Fruit fly (Drosophila melanogaster): ENCODE data around the gene Taf9.

The Taf9 gene

DNA sequence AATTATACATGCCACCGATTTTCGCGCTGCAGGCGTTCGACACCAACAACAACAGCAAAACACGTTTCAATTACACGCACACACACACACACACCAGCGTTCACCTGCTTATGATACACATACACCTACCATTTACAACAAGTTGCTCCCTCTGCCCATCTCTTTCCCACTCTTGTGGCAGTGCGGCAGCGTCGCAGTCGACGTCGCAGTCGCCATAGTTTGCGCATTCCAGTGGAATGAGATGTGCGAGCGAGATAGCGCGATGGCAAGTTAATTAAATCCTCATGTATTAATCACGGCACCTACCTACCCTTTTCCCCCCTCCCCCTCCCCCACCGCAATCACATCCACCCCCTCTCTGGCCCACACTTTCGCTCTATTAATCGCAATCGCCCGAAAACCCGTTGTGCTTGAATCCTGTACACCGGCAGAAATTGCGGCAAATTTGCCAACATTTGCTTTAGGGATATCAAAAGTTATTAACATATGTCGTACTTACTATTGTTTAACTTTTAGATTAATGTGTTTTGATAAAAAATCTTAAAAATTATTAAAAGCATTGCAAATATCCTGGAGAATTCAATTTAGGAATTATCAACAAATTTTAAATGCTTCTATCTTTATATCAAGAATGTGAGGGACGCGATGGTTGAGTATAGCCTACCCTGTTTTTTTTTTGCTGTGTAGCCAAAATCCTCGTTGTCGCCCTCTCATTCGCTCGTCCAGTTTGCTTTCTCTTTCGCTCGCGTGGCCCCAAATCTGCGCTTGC lies 39.4 kb upstream of the Taf9 start (continued):
- TF ChIP-seq CG8944 (GFP tag; optimal IDR thresholded peaks at IDR 0.05), result no peak
- no peak for TF ChIP-seq CG11723 (GFP tag; optimal IDR thresholded peaks at IDR 0.05)
- TF ChIP-seq usp (GFP tag; optimal IDR thresholded peaks at IDR 0.05), result no peak
- no peak for TF ChIP-seq B-H2 (GFP tag; optimal IDR thresholded peaks at IDR 0.05)
- no peak for TF ChIP-seq pzg (GFP tag; optimal IDR thresholded peaks at IDR 0.05)
- no peak for TF ChIP-seq trem (tag; optimal IDR thresholded peaks at IDR 0.05)
- TF ChIP-seq Kr (GFP tag; optimal IDR thresholded peaks at IDR 0.05), result no peak
- no peak; the same call in 1 of the 2 replicates for TF ChIP-seq ttk (GFP tag; IDR thresholded peaks at IDR 0.05)
- TF ChIP-seq Six4 (GFP tag; optimal IDR thresholded peaks at IDR 0.05), result no peak
- TF ChIP-seq BtbVII (GFP tag; optimal IDR thresholded peaks at IDR 0.05), result peak; percentile 23
- no peak for TF ChIP-seq CG3995 (GFP tag; optimal IDR thresholded peaks at IDR 0.05)
- TF ChIP-seq CG31365 (tag; optimal IDR thresholded peaks at IDR 0.05), result no peak
- peak; percentile 40; the same call in 1 of the 2 replicates for TF ChIP-seq ssp (GFP tag; IDR thresholded peaks at IDR 0.05)
- no peak for TF ChIP-seq CG32767 (GFP tag; IDR thresholded peaks at IDR 0.05)
- TF ChIP-seq CG11456 (GFP tag; IDR thresholded peaks at IDR 0.05), result no peak
- TF ChIP-seq rib (GFP tag; IDR thresholded peaks at IDR 0.05), result no peak
- no peak for TF ChIP-seq Rx (GFP tag; IDR thresholded peaks at IDR 0.05)
- TF ChIP-seq CG6765 (GFP tag; optimal IDR thresholded peaks at IDR 0.05), result no peak
- TF ChIP-seq emc (GFP tag; optimal IDR thresholded peaks at IDR 0.05), result no peak
- no peak for TF ChIP-seq Mrtf (GFP tag; IDR thresholded peaks at IDR 0.05)
- peak; percentile 34 for TF ChIP-seq HHEX (GFP tag; optimal IDR thresholded peaks at IDR 0.05)
- TF ChIP-seq CG13894 (tag; optimal IDR thresholded peaks at IDR 0.05), result no peak
- TF ChIP-seq fd96Cb (tag; optimal IDR thresholded peaks at IDR 0.05), result peak; percentile 40
- TF ChIP-seq tup (GFP tag; optimal IDR thresholded peaks at IDR 0.05), result no peak
- no peak for TF ChIP-seq CHES-1-like (GFP tag; optimal IDR thresholded peaks at IDR 0.05)
- peak; percentile 35 for TF ChIP-seq CG15514 (GFP tag; optimal IDR thresholded peaks at IDR 0.05)
- peak; percentile 55 for TF ChIP-seq lmd (GFP tag; IDR thresholded peaks at IDR 0.05)
- no peak for TF ChIP-seq bigmax (GFP tag; optimal IDR thresholded peaks at IDR 0.05)
- no peak for TF ChIP-seq slp2 (GFP tag; optimal IDR thresholded peaks at IDR 0.05)
- TF ChIP-seq CG7745 (tag; optimal IDR thresholded peaks at IDR 0.05), result no peak
- no peak for TF ChIP-seq CG1024 (GFP tag; IDR thresholded peaks at IDR 0.05)
- TF ChIP-seq CG16779 (GFP tag; IDR thresholded peaks at IDR 0.05), result no peak
- peak; percentile 42 for TF ChIP-seq unpg (GFP tag; optimal IDR thresholded peaks at IDR 0.05)
- TF ChIP-seq CG31388 (GFP tag; optimal IDR thresholded peaks at IDR 0.05), result no peak
- TF ChIP-seq ken (GFP tag; IDR thresholded peaks at IDR 0.05), result no peak
- no peak for TF ChIP-seq prd (optimal IDR thresholded peaks at IDR 0.05)
- TF ChIP-seq prd (GFP tag; IDR thresholded peaks at IDR 0.05), result peak; percentile 57; the same call in 1 of the 3 replicates
- no peak for TF ChIP-seq CG13287 (GFP tag; IDR thresholded peaks at IDR 0.05; ENCODE audit: partially characterized antibody)
- no peak for TF ChIP-seq CG11085 (GFP tag; IDR thresholded peaks at IDR 0.05)
- TF ChIP-seq tna (GFP tag; IDR thresholded peaks at IDR 0.05; ENCODE audit: partially characterized antibody), result no peak
- no peak for TF ChIP-seq en (GFP tag; optimal IDR thresholded peaks at IDR 0.05)
- no peak for TF ChIP-seq NFAT (GFP tag; IDR thresholded peaks at IDR 0.05)
- no peak for TF ChIP-seq pum (GFP tag; optimal IDR thresholded peaks at IDR 0.05)
- no peak for TF ChIP-seq Antp (GFP tag; optimal IDR thresholded peaks at IDR 0.05)
- TF ChIP-seq GATAe (GFP tag; conservative IDR thresholded peaks at IDR 0.05), result no peak
- peak; percentile 15 for TF ChIP-seq CG6254 (GFP tag; optimal IDR thresholded peaks at IDR 0.05)
- TF ChIP-seq CG33557 (GFP tag; optimal IDR thresholded peaks at IDR 0.05), result no peak
- peak; percentile 48 for TF ChIP-seq row (GFP tag; IDR thresholded peaks at IDR 0.05)
- TF ChIP-seq psq (GFP tag; optimal IDR thresholded peaks at IDR 0.05), result no peak
- peak; percentile 65 for TF ChIP-seq dmrt99B (tag; optimal IDR thresholded peaks at IDR 0.05)
- TF ChIP-seq zen (tag; optimal IDR thresholded peaks at IDR 0.05), result no peak

Data from whole organism, embryonic.